Worm (Caenorhabditis elegans) whole organism, early embryonic: Measurements from ENCODE around the gene C44B7.11.

ENCODE experiments used
- aly-1 ChIP-seq: sonication (generic microtip); optimal IDR thresholded peaks from 2 replicates; lab custom pipeline; 2016; ENCODE audit warnings: missing genetic modification characterization, missing compliant biosample characterization
- ama-1 ChIP-seq: fragments of 150-350 bp; optimal IDR thresholded peaks from 2 replicates; lab custom pipeline; 2014
- ceh-13 ChIP-seq: fragments of 200-800 bp; sonication (Bioruptor generic); optimal IDR thresholded peaks from 2 replicates; lab custom pipeline; 2018; ENCODE audit warnings: mild to moderate bottlenecking, missing genetic modification characterization, missing compliant biosample characterization
- ceh-36 ChIP-seq: sonication (generic microtip); optimal IDR thresholded peaks from 2 replicates; lab custom pipeline; 2016; ENCODE audit warnings: missing genetic modification characterization, inconsistent platforms, missing compliant biosample characterization
- flt-1 ChIP-seq: fragments of 200-800 bp; sonication (Bioruptor generic); IDR thresholded peaks from 2 replicates; pipeline ENCODE4 v1.3.6; 2022; ENCODE audit warnings: missing genetic modification characterization, missing compliant biosample characterization
- hmbx-1 ChIP-seq: sonication (generic microtip); optimal IDR thresholded peaks from 2 replicates; lab custom pipeline; 2016; ENCODE audit warnings: mild to moderate bottlenecking, missing genetic modification characterization, missing compliant biosample characterization
- hmg-4 ChIP-seq: fragments of 200-800 bp; sonication (Bioruptor generic); optimal IDR thresholded peaks from 2 replicates; lab custom pipeline; 2018; ENCODE audit warnings: mild to moderate bottlenecking, missing genetic modification characterization, missing compliant biosample characterization
- hnd-1 ChIP-seq: sonication (generic microtip); optimal IDR thresholded peaks from 2 replicates; lab custom pipeline; 2016; ENCODE audit warnings: missing genetic modification characterization, missing compliant biosample characterization
- pes-1 ChIP-seq: fragments of 200-800 bp; sonication (Bioruptor generic); IDR thresholded peaks from 2 replicates; pipeline ENCODE4 v1.3.6; 2022; ENCODE audit warnings: missing genetic modification reagents, missing genetic modification characterization, missing compliant biosample characterization
- scrt-1 ChIP-seq: fragments of 200-800 bp; sonication (Bioruptor generic); IDR thresholded peaks from 2 replicates; pipeline ENCODE4 v1.3.6; 2022; ENCODE audit warnings: missing genetic modification characterization, missing compliant biosample characterization
- sea-1 ChIP-seq: fragments of 200-800 bp; sonication (Bioruptor generic); conservative IDR thresholded peaks from 2 replicates; pipeline ENCODE4 v1.3.6; 2022; ENCODE audit warnings: missing genetic modification characterization, missing compliant biosample characterization

DNA sequence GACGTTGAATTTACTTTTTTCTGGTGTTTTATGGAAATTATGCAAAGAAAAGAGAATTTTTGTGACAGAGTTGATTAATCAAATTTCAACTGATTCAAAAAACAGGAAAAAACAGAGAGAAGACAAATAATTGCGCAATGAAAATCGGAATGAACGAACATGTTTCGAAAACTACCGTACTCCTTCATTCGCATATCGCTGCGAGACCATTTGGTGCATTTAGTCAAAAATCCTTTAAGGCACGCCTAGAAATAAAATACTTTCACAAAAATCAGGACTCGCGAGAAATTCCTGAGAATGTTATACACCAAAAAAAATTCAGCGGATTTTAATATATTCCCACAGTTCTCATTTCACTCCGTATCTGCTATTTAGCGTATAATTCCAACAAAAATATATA lies 37.3 kb downstream of the C44B7.11 start:
- TF ChIP-seq flt-1 = no peak
- no peak for TF ChIP-seq ama-1 (lab: Kevin White, UChicago)
- no peak for TF ChIP-seq hmbx-1 (tag; lab: Kevin White, UChicago)
- TF ChIP-seq ceh-13 = no peak
- no peak for TF ChIP-seq ceh-36 (tag; lab: Kevin White, UChicago)
- TF ChIP-seq scrt-1 (GFP tag; lab: Robert Waterston, UW) = no peak
- no peak for TF ChIP-seq hnd-1 (tag; lab: Kevin White, UChicago)
- no peak for TF ChIP-seq sea-1 (GFP tag; lab: Robert Waterston, UW)
- no peak for TF ChIP-seq hmg-4
- no peak for TF ChIP-seq pes-1 (GFP tag; lab: Robert Waterston, UW)
- TF ChIP-seq aly-1 = no peak
